Worm (Caenorhabditis elegans) whole organism, late embryonic: Measurements from ENCODE around the gene zyg-11.

Experiments
- C08G9.2 ChIP-seq: sonication (generic microtip); optimal IDR thresholded peaks from 2 replicates; lab custom pipeline; 2016; ENCODE audit warnings: mild to moderate bottlenecking, missing genetic modification characterization, moderate library complexity, missing compliant biosample characterization
- F13H6.1 ChIP-seq: sonication (generic microtip); optimal IDR thresholded peaks from 2 replicates; lab custom pipeline; 2016; ENCODE audit warnings: missing genetic modification characterization, missing compliant biosample characterization
- K02D7.2 ChIP-seq: sonication (generic microtip); optimal IDR thresholded peaks from 2 replicates; lab custom pipeline; 2017; ENCODE audit warnings: mild to moderate bottlenecking, missing genetic modification characterization, missing compliant biosample characterization
- K09A11.1 ChIP-seq: sonication (generic microtip); optimal IDR thresholded peaks from 2 replicates; lab custom pipeline; 2017; ENCODE audit warnings: antibody characterized with exemption, mild to moderate bottlenecking, missing genetic modification characterization, missing compliant biosample characterization; ENCODE audit not compliant: insufficient read depth
- T23F11.4 ChIP-seq: fragments of 200-800 bp; sonication (Bioruptor generic); optimal IDR thresholded peaks from 2 replicates; lab custom pipeline; 2018; ENCODE audit warnings: mild to moderate bottlenecking, missing genetic modification characterization, missing compliant biosample characterization
- Y22D7AL.16 ChIP-seq: sonication (generic microtip); optimal IDR thresholded peaks from 2 replicates; lab custom pipeline; 2016; ENCODE audit warnings: missing genetic modification characterization, missing compliant biosample characterization
- ceh-14 ChIP-seq: sonication (generic microtip); optimal IDR thresholded peaks from 2 replicates; lab custom pipeline; 2016; ENCODE audit warnings: missing genotype, missing genetic modification characterization, missing compliant biosample characterization
- ceh-18 ChIP-seq: sonication (generic microtip); optimal IDR thresholded peaks from 2 replicates; lab custom pipeline; 2016; ENCODE audit warnings: missing genetic modification characterization, missing compliant biosample characterization
- ceh-2 ChIP-seq: sonication (generic microtip); optimal IDR thresholded peaks from 2 replicates; lab custom pipeline; 2016; ENCODE audit warnings: missing genotype, missing genetic modification characterization, missing compliant biosample characterization
- ceh-24 ChIP-seq: sonication (generic microtip); optimal IDR thresholded peaks from 2 replicates; lab custom pipeline; 2016; ENCODE audit warnings: mild to moderate bottlenecking, missing genetic modification characterization, missing compliant biosample characterization
- ceh-31 ChIP-seq: sonication (generic microtip); optimal IDR thresholded peaks from 2 replicates; lab custom pipeline; 2016; ENCODE audit warnings: missing genetic modification characterization, missing compliant biosample characterization
- ceh-34 ChIP-seq: sonication (generic microtip); optimal IDR thresholded peaks from 2 replicates; lab custom pipeline; 2016; ENCODE audit warnings: mild to moderate bottlenecking, missing genetic modification characterization, missing compliant biosample characterization
- ceh-48 ChIP-seq: sonication (generic microtip); optimal IDR thresholded peaks from 2 replicates; lab custom pipeline; 2016; ENCODE audit warnings: missing genetic modification characterization, inconsistent platforms, missing compliant biosample characterization
- ceh-6 ChIP-seq: fragments of 200-800 bp; sonication (Bioruptor generic); optimal IDR thresholded peaks from 2 replicates; lab custom pipeline; 2018; ENCODE audit warnings: mild to moderate bottlenecking, missing genetic modification characterization, missing compliant biosample characterization
- che-1 ChIP-seq: sonication (generic microtip); optimal IDR thresholded peaks from 2 replicates; lab custom pipeline; 2016; ENCODE audit warnings: mild to moderate bottlenecking, missing genetic modification characterization, missing compliant biosample characterization
- dve-1 ChIP-seq: sonication (generic microtip); optimal IDR thresholded peaks from 2 replicates; lab custom pipeline; 2017; ENCODE audit warnings: antibody characterized with exemption, mild to moderate bottlenecking, missing genetic modification characterization, missing compliant biosample characterization
- elt-2 ChIP-seq: sonication (generic microtip); optimal IDR thresholded peaks from 2 replicates; lab custom pipeline; 2016; ENCODE audit warnings: missing genetic modification reagents, missing genetic modification characterization, missing compliant biosample characterization
- elt-4 ChIP-seq: sonication (generic microtip); optimal IDR thresholded peaks from 2 replicates; lab custom pipeline; 2016; ENCODE audit warnings: missing genetic modification characterization, missing compliant biosample characterization
- ets-4 ChIP-seq: sonication (generic microtip); optimal IDR thresholded peaks from 2 replicates; lab custom pipeline; 2016; ENCODE audit warnings: missing genetic modification characterization, missing compliant biosample characterization
- eyg-1 ChIP-seq: sonication (generic microtip); optimal IDR thresholded peaks from 2 replicates; lab custom pipeline; 2016; ENCODE audit warnings: missing genotype, missing genetic modification characterization, missing compliant biosample characterization
- hlh-30 ChIP-seq: sonication (generic microtip); optimal IDR thresholded peaks from 2 replicates; lab custom pipeline; 2017; ENCODE audit warnings: antibody characterized with exemption, missing genetic modification characterization, missing compliant biosample characterization; ENCODE audit not compliant: insufficient read depth
- hlh-6 ChIP-seq: sonication (generic microtip); optimal IDR thresholded peaks from 2 replicates; lab custom pipeline; 2016; ENCODE audit warnings: missing genotype, missing genetic modification characterization, missing compliant biosample characterization
- hlh-8 ChIP-seq: sonication (generic microtip); optimal IDR thresholded peaks from 2 replicates; lab custom pipeline; 2016; ENCODE audit warnings: missing genotype, missing genetic modification characterization, missing compliant biosample characterization
- lim-6 ChIP-seq: sonication (generic microtip); optimal IDR thresholded peaks from 2 replicates; lab custom pipeline; 2016; ENCODE audit warnings: missing genetic modification characterization, missing compliant biosample characterization
- madf-2 ChIP-seq: sonication (generic microtip); optimal IDR thresholded peaks from 2 replicates; lab custom pipeline; 2017; ENCODE audit warnings: missing genetic modification characterization, missing compliant biosample characterization
- mec-3 ChIP-seq: sonication (generic microtip); optimal IDR thresholded peaks from 2 replicates; lab custom pipeline; 2016; ENCODE audit warnings: borderline replicate concordance, missing genetic modification characterization, missing compliant biosample characterization
- nfya-1 ChIP-seq: sonication (generic microtip); optimal IDR thresholded peaks from 2 replicates; lab custom pipeline; 2017; ENCODE audit warnings: missing genetic modification characterization, mild to moderate bottlenecking, missing compliant biosample characterization, antibody characterized with exemption, moderate library complexity
- nhr-11 ChIP-seq: fragments of 150-350 bp; optimal IDR thresholded peaks from 2 replicates; lab custom pipeline; 2014; ENCODE audit warnings: missing biosample characterization, missing genetic modification characterization
- nhr-232 ChIP-seq: sonication (generic microtip); optimal IDR thresholded peaks from 2 replicates; lab custom pipeline; 2016; ENCODE audit warnings: missing genetic modification characterization, missing compliant biosample characterization
- pag-3 ChIP-seq: sonication (generic microtip); optimal IDR thresholded peaks from 2 replicates; lab custom pipeline; 2016; ENCODE audit warnings: missing compliant biosample characterization, missing genetic modification characterization, borderline replicate concordance
- pat-9 ChIP-seq: fragments of 200-800 bp; sonication (Bioruptor generic); optimal IDR thresholded peaks from 2 replicates; lab custom pipeline; 2018; ENCODE audit warnings: mild to moderate bottlenecking, missing genetic modification characterization, moderate library complexity, missing compliant biosample characterization
- pax-1 ChIP-seq: fragments of 150-350 bp; optimal IDR thresholded peaks from 2 replicates; lab custom pipeline; 2014; ENCODE audit warnings: missing biosample characterization, missing genetic modification characterization
- pha-2 ChIP-seq: sonication (generic microtip); optimal IDR thresholded peaks from 2 replicates; lab custom pipeline; 2017; ENCODE audit warnings: mild to moderate bottlenecking, missing genetic modification characterization, missing compliant biosample characterization
- pros-1 ChIP-seq: fragments of 150-350 bp; optimal IDR thresholded peaks from 2 replicates; lab custom pipeline; 2014; ENCODE audit warnings: missing biosample characterization, missing genetic modification reagents, missing genetic modification characterization
- rnt-1 ChIP-seq: sonication (generic microtip); optimal IDR thresholded peaks from 2 replicates; lab custom pipeline; 2016; ENCODE audit warnings: missing genetic modification characterization, missing compliant biosample characterization
- sdc-2 ChIP-seq: sonication (generic microtip); optimal IDR thresholded peaks from 2 replicates; lab custom pipeline; 2016; ENCODE audit warnings: missing genotype, missing genetic modification characterization, missing compliant biosample characterization
- tbx-2 ChIP-seq: sonication (generic microtip); optimal IDR thresholded peaks from 2 replicates; lab custom pipeline; 2016; ENCODE audit warnings: missing genetic modification characterization, missing compliant biosample characterization
- unc-42 ChIP-seq: sonication (generic microtip); optimal IDR thresholded peaks from 2 replicates; lab custom pipeline; 2016; ENCODE audit warnings: missing genotype, missing genetic modification characterization, missing compliant biosample characterization
- unc-86 ChIP-seq: sonication (generic microtip); optimal IDR thresholded peaks from 2 replicates; lab custom pipeline; 2016; ENCODE audit warnings: missing genetic modification characterization, missing compliant biosample characterization
- zip-5 ChIP-seq: sonication (generic microtip); optimal IDR thresholded peaks from 2 replicates; lab custom pipeline; 2016; ENCODE audit warnings: missing genetic modification characterization, missing compliant biosample characterization

The zyg-11 gene

ce11 chrII:8016167-8016566 is 1.3 kb upstream of the zyg-11 start:
- TF ChIP-seq unc-42: no peak
- TF ChIP-seq hlh-30 (tag; lab: Kevin White, UChicago): peak; percentile 69

ce11 chrII:8016761-8017160 is 719 bp upstream of the zyg-11 start:
- TF ChIP-seq eyg-1 (no peak), hlh-30 (tag; lab: Kevin White, UChicago) (peak; percentile 78)

- TF ChIP-seq nhr-232 (tag; lab: Kevin White, UChicago) (no peak), elt-2 (tag; lab: Kevin White, UChicago) (no peak), hlh-30 (tag; lab: Kevin White, UChicago) (no peak), T23F11.4 (no peak), nhr-11 (tag; lab: Kevin White, UChicago) (no peak), elt-4 (tag; lab: Kevin White, UChicago) (no peak), ets-4 (tag; lab: Kevin White, UChicago) (no peak), ceh-18 (tag; lab: Kevin White, UChicago) (no peak)
These were observed 3.1 kb downstream of the zyg-11 start for ce11 chrII:8020580-8021044.

- no peak for TF ChIP-seq F13H6.1
- TF ChIP-seq pros-1 (tag; lab: Kevin White, UChicago): no peak
- no peak for TF ChIP-seq nfya-1 (tag; lab: Kevin White, UChicago)
- TF ChIP-seq lim-6 (tag; lab: Kevin White, UChicago): no peak
- no peak for TF ChIP-seq ets-4 (tag; lab: Kevin White, UChicago)
- TF ChIP-seq Y22D7AL.16 (tag; lab: Kevin White, UChicago): no peak
- TF ChIP-seq pha-2 (tag; lab: Kevin White, UChicago): no peak
- TF ChIP-seq hlh-8: no peak
- TF ChIP-seq zip-5: no peak
- TF ChIP-seq hlh-6 (tag; lab: Kevin White, UChicago): no peak
- TF ChIP-seq ceh-48 (tag; lab: Kevin White, UChicago): no peak
- TF ChIP-seq C08G9.2 (tag; lab: Kevin White, UChicago): no peak
- TF ChIP-seq nhr-11 (tag; lab: Kevin White, UChicago): no peak
- no peak for TF ChIP-seq tbx-2
- no peak for TF ChIP-seq dve-1 (tag; lab: Kevin White, UChicago)
- no peak for TF ChIP-seq che-1
- TF ChIP-seq, all 69 proteins: peak for 0
These were observed 5.0 kb downstream of the zyg-11 start, which contains the start of gene hda-2 for ce11 chrII:8022461-8022860. TSS of gene hda-2 (minus strand) at chrII:8022561.

- no peak for TF ChIP-seq K09A11.1 (tag; lab: Kevin White, UChicago)
These were observed 10.2 kb downstream of the zyg-11 start, which contains the start of gene swsn-7 for ce11 chrII:8027663-8028062. TSS of gene swsn-7 (minus strand) at chrII:8027763.

ce11 chrII:8028246-8028694 is 10.8 kb downstream of the zyg-11 start:
- peak; percentile 87 for TF ChIP-seq rnt-1
- TF ChIP-seq eyg-1: peak; percentile 39
- TF ChIP-seq pax-1: no peak
- TF ChIP-seq ceh-18 (tag; lab: Kevin White, UChicago): peak; percentile 90
- no peak for TF ChIP-seq mec-3 (tag; lab: Kevin White, UChicago)
- no peak for TF ChIP-seq ceh-24 (tag; lab: Kevin White, UChicago)
- peak; percentile 61 for TF ChIP-seq ceh-48 (tag; lab: Kevin White, UChicago)
- no peak for TF ChIP-seq pha-2 (tag; lab: Kevin White, UChicago)
- TF ChIP-seq sdc-2: peak; percentile 54
- TF ChIP-seq T23F11.4: peak; percentile 71
- no peak for TF ChIP-seq elt-4 (tag; lab: Kevin White, UChicago)
- peak; percentile 72 for TF ChIP-seq pros-1 (tag; lab: Kevin White, UChicago)
- peak; percentile 93 for TF ChIP-seq tbx-2
- TF ChIP-seq hlh-8: peak; percentile 46
- no peak for TF ChIP-seq ceh-14 (tag; lab: Kevin White, UChicago)
- peak; percentile 29 for TF ChIP-seq unc-86 (tag; lab: Kevin White, UChicago)
- TF ChIP-seq ceh-6 (GFP tag; lab: Kevin White, UChicago): peak; percentile 51
- TF ChIP-seq K02D7.2 (tag; lab: Kevin White, UChicago): no peak
- TF ChIP-seq ceh-31: peak; percentile 79
- TF ChIP-seq pat-9 (tag; lab: Kevin White, UChicago): peak; percentile 54
- TF ChIP-seq ceh-2 (tag; lab: Kevin White, UChicago): peak; percentile 44
- peak; percentile 32 for TF ChIP-seq pag-3 (tag; lab: Kevin White, UChicago)
- TF ChIP-seq lim-6 (tag; lab: Kevin White, UChicago): peak; percentile 45
- TF ChIP-seq ceh-34: peak; percentile 94
- peak; percentile 59 for TF ChIP-seq madf-2 (tag; lab: Kevin White, UChicago)
